Worm (Caenorhabditis elegans) whole organism, late embryonic: ENCODE data around the gene npp-16.

ENCODE experiments used
- C08G9.2 ChIP-seq: sonication (generic microtip); optimal IDR thresholded peaks from 2 replicates; lab custom pipeline; 2016; ENCODE audit warnings: mild to moderate bottlenecking, missing genetic modification characterization, moderate library complexity, missing compliant biosample characterization
- ama-1 ChIP-seq: fragments of 150-350 bp; optimal IDR thresholded peaks from 2 replicates; lab custom pipeline; 2014
- ceh-24 ChIP-seq: sonication (generic microtip); optimal IDR thresholded peaks from 2 replicates; lab custom pipeline; 2016; ENCODE audit warnings: mild to moderate bottlenecking, missing genetic modification characterization, missing compliant biosample characterization
- dve-1 ChIP-seq: sonication (generic microtip); optimal IDR thresholded peaks from 2 replicates; lab custom pipeline; 2017; ENCODE audit warnings: antibody characterized with exemption, mild to moderate bottlenecking, missing genetic modification characterization, missing compliant biosample characterization
- mec-3 ChIP-seq: sonication (generic microtip); optimal IDR thresholded peaks from 2 replicates; lab custom pipeline; 2016; ENCODE audit warnings: borderline replicate concordance, missing genetic modification characterization, missing compliant biosample characterization
- nhr-11 ChIP-seq: fragments of 150-350 bp; optimal IDR thresholded peaks from 2 replicates; lab custom pipeline; 2014; ENCODE audit warnings: missing biosample characterization, missing genetic modification characterization
- pat-9 ChIP-seq: fragments of 200-800 bp; sonication (Bioruptor generic); optimal IDR thresholded peaks from 2 replicates; lab custom pipeline; 2018; ENCODE audit warnings: mild to moderate bottlenecking, missing genetic modification characterization, moderate library complexity, missing compliant biosample characterization
- pqm-1 ChIP-seq: sonication (generic microtip); optimal IDR thresholded peaks from 2 replicates; lab custom pipeline; 2016; ENCODE audit warnings: missing genetic modification characterization, missing compliant biosample characterization
- sdc-2 ChIP-seq: sonication (generic microtip); optimal IDR thresholded peaks from 2 replicates; lab custom pipeline; 2016; ENCODE audit warnings: missing genotype, missing genetic modification characterization, missing compliant biosample characterization
- sox-2 ChIP-seq: fragments of 200-800 bp; sonication (Bioruptor generic); IDR thresholded peaks from 2 replicates; pipeline ENCODE4 v1.3.6; 2022; ENCODE audit warnings: missing genetic modification reagents, missing genetic modification characterization, missing compliant biosample characterization
- unc-42 ChIP-seq: sonication (generic microtip); optimal IDR thresholded peaks from 2 replicates; lab custom pipeline; 2016; ENCODE audit warnings: missing genotype, missing genetic modification characterization, missing compliant biosample characterization

ce11 chrIII:11902782-11903181 is 12.9 kb upstream of the npp-16 start:
- no peak for TF ChIP-seq sox-2
- TF ChIP-seq C08G9.2 (tag; lab: Kevin White, UChicago): no peak
- no peak for TF ChIP-seq ceh-24
- TF ChIP-seq mec-3 (tag; lab: Kevin White, UChicago): no peak
- no peak for TF ChIP-seq ama-1
- TF ChIP-seq pqm-1 (tag; lab: Kevin White, UChicago): no peak
- no peak for TF ChIP-seq nhr-11 (tag; lab: Kevin White, UChicago)
- no peak for TF ChIP-seq unc-42 (tag; lab: Kevin White, UChicago)
- no peak for TF ChIP-seq pat-9 (tag; lab: Kevin White, UChicago)
- TF ChIP-seq dve-1 (tag; lab: Kevin White, UChicago): no peak
- no peak for TF ChIP-seq sdc-2 (tag; lab: Kevin White, UChicago)
